Worm (Caenorhabditis elegans) whole organism, young adult: Measurements from ENCODE around the gene nhr-277.
A peak's percentile ranks its signal among the peaks of the same experiment; 100 is the strongest.

Experiments used
- B0035.1 ChIP-seq: sonication (generic microtip); optimal IDR thresholded peaks from 2 replicates; lab custom pipeline; 2016; ENCODE audit warnings: missing genetic modification characterization, mild to moderate bottlenecking, missing compliant biosample characterization, missing genotype, missing genetic modification reagents
- B0261.1 ChIP-seq: sonication (generic microtip); optimal IDR thresholded peaks from 2 replicates; lab custom pipeline; 2016; ENCODE audit warnings: mild to moderate bottlenecking, missing genetic modification characterization, moderate library complexity, missing compliant biosample characterization
- C17E4.6 ChIP-seq: fragments of 200-800 bp; sonication (Bioruptor generic); IDR thresholded peaks from 2 replicates; pipeline ENCODE4 v1.3.6; 2022; ENCODE audit warnings: missing genetic modification reagents, missing genetic modification characterization, missing compliant biosample characterization
- D2030.7 ChIP-seq: fragments of 200-800 bp; sonication (Bioruptor generic); IDR thresholded peaks from 2 replicates; pipeline ENCODE4 v1.3.6; 2022; ENCODE audit warnings: missing genetic modification reagents, missing genetic modification characterization, missing compliant biosample characterization
- F49E8.2 ChIP-seq: sonication (generic microtip); optimal IDR thresholded peaks from 3 replicates; lab custom pipeline; 2017; ENCODE audit warnings: missing genetic modification characterization, mild to moderate bottlenecking, missing compliant biosample characterization, antibody characterized with exemption, moderate library complexity; ENCODE audit not compliant: insufficient read depth
- K11D2.4 ChIP-seq: fragments of 200-800 bp; sonication (Bioruptor generic); IDR thresholded peaks from 2 replicates; pipeline ENCODE4 v1.3.6; 2022; ENCODE audit warnings: missing genetic modification reagents, missing genetic modification characterization, missing compliant biosample characterization
- Y53G8AR.9 ChIP-seq: fragments of 200-800 bp; sonication (Bioruptor generic); conservative IDR thresholded peaks from 2 replicates; pipeline ENCODE4 v1.3.6; 2022; ENCODE audit warnings: missing genetic modification reagents, missing genetic modification characterization, missing compliant biosample characterization
- Y67H2A.10 ChIP-seq: fragments of 200-800 bp; sonication (Bioruptor generic); conservative IDR thresholded peaks from 2 replicates; pipeline ENCODE4 v1.3.6; 2022; ENCODE audit warnings: missing genetic modification reagents, missing genetic modification characterization, missing compliant biosample characterization
- ZK185.1 ChIP-seq: sonication (generic microtip); optimal IDR thresholded peaks from 2 replicates; lab custom pipeline; 2016; ENCODE audit warnings: mild to moderate bottlenecking, missing genetic modification characterization, missing compliant biosample characterization; ENCODE audit not compliant: poor library complexity, severe bottlenecking
- ama-1 ChIP-seq, 3 experiments: fragments of 150-350 bp in 1 of 3; sonication (generic microtip) in 2 of 3; optimal IDR thresholded peaks; 2 replicates each; lab custom pipeline; 2014 to 2018; ENCODE audit warnings: missing biosample characterization in 2 of 3, missing genetic modification characterization in 2 of 3, missing genetic modification reagents in 2 of 3
- attf-5 ChIP-seq: fragments of 200-800 bp; sonication (Bioruptor generic); optimal IDR thresholded peaks from 2 replicates; lab custom pipeline; 2018; ENCODE audit warnings: mild to moderate bottlenecking, missing genetic modification characterization, missing compliant biosample characterization
- bed-1 ChIP-seq: fragments of 200-800 bp; sonication (Bioruptor generic); IDR thresholded peaks from 2 replicates; pipeline ENCODE4 v1.3.6; 2022; ENCODE audit warnings: missing genetic modification reagents, missing genetic modification characterization, missing compliant biosample characterization
- ccch-3 ChIP-seq: fragments of 200-800 bp; sonication (Bioruptor generic); optimal IDR thresholded peaks from 2 replicates; lab custom pipeline; 2018; ENCODE audit warnings: mild to moderate bottlenecking, missing genetic modification characterization, missing compliant biosample characterization
- cebp-1 ChIP-seq, 2 experiments: fragments of 200-800 bp in 1 of 2; sonication (Bioruptor generic) in 1 of 2; sonication (generic microtip) in 1 of 2; IDR thresholded peaks in 1 of 2; optimal IDR thresholded peaks in 1 of 2; 2 replicates each; pipeline versions ENCODE4 v1.3.6 to Lab custom; 2017 to 2022; ENCODE audit warnings: missing compliant biosample characterization in 2 of 2, missing genetic modification characterization in 2 of 2, mild to moderate bottlenecking in 1 of 2, missing genetic modification reagents in 1 of 2, moderate library complexity in 1 of 2
- cebp-2 ChIP-seq: fragments of 200-800 bp; sonication (Bioruptor generic); IDR thresholded peaks from 2 replicates; pipeline ENCODE4 v1.3.6; 2022; ENCODE audit warnings: missing genetic modification characterization, missing compliant biosample characterization
- ceh-100 ChIP-seq: fragments of 200-800 bp; sonication (Bioruptor generic); IDR thresholded peaks from 2 replicates; pipeline ENCODE4 v1.3.6; 2022; ENCODE audit warnings: missing genetic modification reagents, missing genetic modification characterization, missing compliant biosample characterization
- ceh-40 ChIP-seq: fragments of 200-800 bp; sonication (Bioruptor generic); IDR thresholded peaks from 2 replicates; pipeline ENCODE4 v1.3.6; 2022; ENCODE audit warnings: missing genetic modification characterization, missing compliant biosample characterization
- ceh-91 ChIP-seq: fragments of 200-800 bp; sonication (Bioruptor generic); IDR thresholded peaks from 2 replicates; pipeline ENCODE4 v1.3.6; 2022; ENCODE audit warnings: missing genetic modification reagents, missing genetic modification characterization, missing compliant biosample characterization
- chd-7 ChIP-seq: sonication (generic microtip); optimal IDR thresholded peaks from 2 replicates; lab custom pipeline; 2016; ENCODE audit warnings: mild to moderate bottlenecking, missing genetic modification characterization, moderate library complexity, missing compliant biosample characterization
- dpff-1 ChIP-seq: sonication (generic microtip); optimal IDR thresholded peaks from 2 replicates; lab custom pipeline; 2017; ENCODE audit warnings: mild to moderate bottlenecking, missing genetic modification characterization, missing compliant biosample characterization
- efl-1 ChIP-seq: fragments of 150-350 bp; optimal IDR thresholded peaks from 2 replicates; lab custom pipeline; 2014; ENCODE audit warnings: missing biosample characterization, missing genetic modification reagents, missing genetic modification characterization
- egl-18 ChIP-seq: fragments of 200-800 bp; sonication (Bioruptor generic); IDR thresholded peaks from 2 replicates; pipeline ENCODE4 v1.3.6; 2022; ENCODE audit warnings: missing genetic modification reagents, missing genetic modification characterization, missing compliant biosample characterization
- him-1 ChIP-seq: sonication (generic microtip); optimal IDR thresholded peaks from 2 replicates; lab custom pipeline; 2016; ENCODE audit warnings: missing genotype, missing genetic modification reagents, missing genetic modification characterization, missing compliant biosample characterization
- hlh-12 ChIP-seq: sonication (generic microtip); optimal IDR thresholded peaks from 2 replicates; lab custom pipeline; 2016; ENCODE audit warnings: missing genetic modification characterization, missing compliant biosample characterization
- hsf-1 ChIP-seq: fragments of 200-800 bp; sonication (Bioruptor generic); IDR thresholded peaks from 2 replicates; pipeline ENCODE4 v1.3.6; 2022; ENCODE audit warnings: missing genetic modification reagents, missing genetic modification characterization, missing compliant biosample characterization
- let-526 ChIP-seq: fragments of 200-800 bp; sonication (Bioruptor generic); IDR thresholded peaks from 2 replicates; pipeline ENCODE4 v1.3.6; 2022; ENCODE audit warnings: missing genetic modification reagents, missing genetic modification characterization, missing compliant biosample characterization
- lin-54 ChIP-seq: fragments of 200-800 bp; sonication (Bioruptor generic); optimal IDR thresholded peaks from 2 replicates; lab custom pipeline; 2018; ENCODE audit warnings: mild to moderate bottlenecking, missing genetic modification characterization, missing compliant biosample characterization
- lir-1 ChIP-seq: fragments of 200-800 bp; sonication (Bioruptor generic); conservative IDR thresholded peaks from 2 replicates; pipeline ENCODE4 v1.3.6; 2022; ENCODE audit warnings: missing genetic modification reagents, missing genetic modification characterization, missing compliant biosample characterization
- mes-4 ChIP-seq: sonication (generic microtip); optimal IDR thresholded peaks from 2 replicates; lab custom pipeline; 2016; ENCODE audit warnings: missing genotype, missing genetic modification characterization, missing compliant biosample characterization
- mxl-1 ChIP-seq: sonication (generic microtip); optimal IDR thresholded peaks from 2 replicates; lab custom pipeline; 2016; ENCODE audit warnings: missing genetic modification characterization, missing compliant biosample characterization
- nhr-120 ChIP-seq: fragments of 200-800 bp; sonication (Bioruptor generic); IDR thresholded peaks from 2 replicates; pipeline ENCODE4 v1.3.6; 2022; ENCODE audit warnings: missing genetic modification characterization, missing compliant biosample characterization
- nhr-179 ChIP-seq: sonication (generic microtip); optimal IDR thresholded peaks from 2 replicates; lab custom pipeline; 2016; ENCODE audit warnings: mild to moderate bottlenecking, missing genetic modification characterization, missing compliant biosample characterization
- nhr-90 ChIP-seq: sonication (generic microtip); optimal IDR thresholded peaks from 2 replicates; lab custom pipeline; 2016; ENCODE audit warnings: missing genotype, mild to moderate bottlenecking, missing genetic modification characterization, missing compliant biosample characterization
- pbrm-1 ChIP-seq: fragments of 200-800 bp; sonication (Bioruptor generic); IDR thresholded peaks from 2 replicates; pipeline ENCODE4 v1.3.6; 2022; ENCODE audit warnings: missing genetic modification reagents, missing genetic modification characterization, missing compliant biosample characterization
- rec-8 ChIP-seq, 2 experiments: sonication (generic microtip); optimal IDR thresholded peaks; 2 replicates each; lab custom pipeline; 2016; ENCODE audit warnings: mild to moderate bottlenecking in 2 of 2, missing genetic modification characterization in 2 of 2, missing genetic modification reagents in 2 of 2, missing genotype in 2 of 2, missing biosample characterization in 1 of 2, missing compliant biosample characterization in 1 of 2, moderate library complexity in 1 of 2
- snpc-1.3 ChIP-seq: sonication (generic microtip); optimal IDR thresholded peaks from 2 replicates; lab custom pipeline; 2017; ENCODE audit warnings: missing genetic modification characterization, mild to moderate bottlenecking, missing compliant biosample characterization, antibody characterized with exemption, moderate library complexity, missing genotype, missing genetic modification reagents; ENCODE audit not compliant: insufficient read depth
- snpc-4 ChIP-seq, 5 experiments: fragments of 150-350 bp in 1 of 5; sonication (generic microtip) in 4 of 5; optimal IDR thresholded peaks; 2 replicates each; lab custom pipeline; 2014 to 2018; ENCODE audit warnings: missing genetic modification characterization in 5 of 5, missing biosample characterization in 3 of 5, antibody characterized with exemption in 2 of 5, mild to moderate bottlenecking in 2 of 5, missing compliant biosample characterization in 2 of 5, missing genotype in 2 of 5, moderate library complexity in 2 of 5, missing genetic modification reagents in 1 of 5
- somi-1 ChIP-seq: fragments of 200-800 bp; sonication (Bioruptor generic); optimal IDR thresholded peaks from 2 replicates; lab custom pipeline; 2018; ENCODE audit warnings: mild to moderate bottlenecking, missing genetic modification characterization, missing compliant biosample characterization
- sptf-2 ChIP-seq: fragments of 200-800 bp; sonication (Bioruptor generic); optimal IDR thresholded peaks from 2 replicates; lab custom pipeline; 2018; ENCODE audit warnings: mild to moderate bottlenecking, missing genetic modification characterization, missing compliant biosample characterization
- zfh-2 ChIP-seq: fragments of 200-800 bp; sonication (Bioruptor generic); conservative IDR thresholded peaks from 2 replicates; pipeline ENCODE4 v1.3.6; 2022; ENCODE audit warnings: missing genetic modification reagents, missing genetic modification characterization, missing compliant biosample characterization
- zim-3 ChIP-seq: sonication (generic microtip); optimal IDR thresholded peaks from 2 replicates; lab custom pipeline; 2017; ENCODE audit warnings: mild to moderate bottlenecking, missing genetic modification characterization, moderate library complexity, missing compliant biosample characterization
- ztf-18 ChIP-seq: sonication (generic microtip); optimal IDR thresholded peaks from 2 replicates; lab custom pipeline; 2016; ENCODE audit warnings: missing genotype, mild to moderate bottlenecking, missing genetic modification characterization, missing compliant biosample characterization
- ztf-26 ChIP-seq: sonication (generic microtip); optimal IDR thresholded peaks from 2 replicates; lab custom pipeline; 2017; ENCODE audit warnings: missing genetic modification characterization, missing compliant biosample characterization
- ztf-3 ChIP-seq: fragments of 200-800 bp; sonication (Bioruptor generic); optimal IDR thresholded peaks from 2 replicates; lab custom pipeline; 2018; ENCODE audit warnings: mild to moderate bottlenecking, missing genetic modification characterization, missing compliant biosample characterization

The nhr-277 gene

DNA sequence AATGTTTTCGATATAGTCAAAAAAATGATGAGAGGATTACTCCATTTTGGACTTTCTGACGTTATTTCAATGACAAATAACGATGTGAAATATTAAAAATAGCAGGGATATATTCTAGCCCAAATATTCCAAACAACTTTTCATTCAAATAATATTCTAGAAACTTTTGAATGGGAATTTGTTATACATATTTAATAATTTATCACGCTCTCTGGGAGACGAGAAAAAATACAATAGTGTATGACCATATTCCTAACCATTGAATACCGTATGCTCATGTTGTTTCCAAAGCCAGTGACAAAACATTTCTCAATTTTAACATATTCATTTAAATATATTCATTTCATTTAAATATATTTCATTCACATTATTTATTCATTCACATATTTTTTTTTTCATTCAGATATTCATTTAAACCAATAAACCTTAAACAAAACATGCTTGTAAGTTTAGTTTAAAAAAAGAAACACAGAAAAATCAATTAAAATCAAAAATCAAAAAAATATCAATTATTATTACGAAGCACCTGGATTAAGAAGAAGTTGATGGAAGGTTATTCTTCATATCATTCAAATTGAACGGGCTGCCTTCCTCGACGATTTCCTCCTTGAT is 33.1 kb upstream of the nhr-277 start (continued):
- no peak for TF ChIP-seq ztf-18 (tag; lab: Kevin White, UChicago)
- TF ChIP-seq ceh-40 (GFP tag; lab: Robert Waterston, UW): 0 out of 2 replicates have a peak, but pooled peaks have one; percentile 56
- no peak for TF ChIP-seq nhr-179 (tag; lab: Kevin White, UChicago)
- no peak for TF ChIP-seq hlh-12 (tag; lab: Kevin White, UChicago)
- TF ChIP-seq mes-4 (tag; lab: Kevin White, UChicago): no peak
- TF ChIP-seq cebp-2: no peak
- no peak for TF ChIP-seq snpc-1.3 (tag; lab: Kevin White, UChicago)
- 0 out of 2 replicates have a peak, but pooled peaks have one; percentile 49 for TF ChIP-seq let-526 (GFP tag; lab: Robert Waterston, UW)
- TF ChIP-seq lin-54 (GFP tag; lab: Kevin White, UChicago): peak; percentile 31
- TF ChIP-seq ccch-3 (GFP tag; lab: Kevin White, UChicago): no peak
- no peak for TF ChIP-seq F49E8.2 (tag; lab: Kevin White, UChicago)
- 0 out of 2 replicates have a peak, but pooled peaks have one; percentile 54 for TF ChIP-seq hsf-1 (GFP tag; lab: Robert Waterston, UW)
- no peak for TF ChIP-seq snpc-4 (GFP tag; optimal IDR thresholded peaks at IDR 0.05; lab: Kevin White, UChicago)
- TF ChIP-seq snpc-4 (tag; optimal IDR thresholded peaks at IDR 0.05; lab: Kevin White, UChicago): no peak
- TF ChIP-seq zim-3 (tag; lab: Kevin White, UChicago): no peak
- no peak for TF ChIP-seq zfh-2 (GFP tag; lab: Robert Waterston, UW)
- TF ChIP-seq B0035.1 (tag; lab: Kevin White, UChicago): no peak
- 0 out of 2 replicates have a peak, but pooled peaks have one; percentile 49 for TF ChIP-seq pbrm-1 (GFP tag; lab: Robert Waterston, UW)
- no peak for TF ChIP-seq ceh-100 (GFP tag; lab: Robert Waterston, UW)
- TF ChIP-seq B0261.1: no peak
- no peak for TF ChIP-seq rec-8 (tag; optimal IDR thresholded peaks at IDR 0.05; lab: Kevin White, UChicago)
- TF ChIP-seq ztf-3 (GFP tag; lab: Kevin White, UChicago): peak; percentile 26
- no peak for TF ChIP-seq somi-1 (GFP tag; lab: Kevin White, UChicago)
- TF ChIP-seq nhr-90: no peak
- no peak for TF ChIP-seq egl-18 (GFP tag; lab: Robert Waterston, UW)
- TF ChIP-seq him-1 (tag; lab: Kevin White, UChicago): no peak
- no peak for TF ChIP-seq C17E4.6 (GFP tag; lab: Robert Waterston, UW)
- no peak for TF ChIP-seq Y67H2A.10
- TF ChIP-seq sptf-2 (GFP tag; lab: Kevin White, UChicago): no peak
- peak; percentile 68; the same call in 1 of the 2 replicates for TF ChIP-seq cebp-1 (GFP tag; IDR thresholded peaks at IDR 0.05; lab: Robert Waterston, UW)
- TF ChIP-seq cebp-1 (tag; optimal IDR thresholded peaks at IDR 0.05; lab: Kevin White, UChicago): peak; percentile 76
- TF ChIP-seq ceh-91 (GFP tag; lab: Robert Waterston, UW): no peak
- no peak for TF ChIP-seq mxl-1
- TF ChIP-seq bed-1 (GFP tag; lab: Robert Waterston, UW): no peak

DNA sequence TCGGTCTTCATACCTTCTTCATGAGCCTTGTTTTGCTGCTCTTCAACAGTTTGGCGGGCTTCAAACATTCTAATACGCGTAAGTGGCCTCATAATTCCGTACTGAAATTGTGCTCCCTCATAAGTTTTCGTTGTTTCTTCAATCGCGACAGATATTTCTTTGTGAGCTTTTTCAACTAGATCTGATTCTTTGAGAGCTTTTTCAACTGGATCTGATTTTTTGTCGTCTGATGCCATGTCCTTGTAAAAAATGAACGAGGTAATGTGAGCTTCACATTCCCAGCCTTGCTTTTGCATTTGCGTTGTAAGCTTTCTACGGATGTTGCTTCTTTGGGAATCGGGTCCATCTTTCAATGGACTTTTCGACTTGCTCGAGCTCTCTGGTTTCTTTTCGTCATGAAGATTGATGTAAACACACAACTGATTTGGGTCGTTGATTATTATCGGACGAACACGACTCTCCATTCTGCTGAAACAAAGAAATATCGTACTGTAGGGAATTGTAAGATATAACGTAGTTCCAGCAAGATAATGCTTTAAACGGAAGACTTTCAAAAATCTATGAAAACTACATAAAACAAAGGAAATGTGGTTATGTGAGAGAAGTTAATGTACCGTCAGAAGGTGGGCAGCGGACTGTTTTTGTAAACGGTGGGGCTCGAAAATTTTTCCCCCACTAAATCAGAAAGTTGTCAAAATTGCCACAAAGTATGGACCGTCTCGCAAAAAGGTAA is 32.4 kb upstream of the nhr-277 start, which contains the start of gene Y94H6A.10:
TSS of gene Y94H6A.10 (minus strand) at position 464 of the 733 bp plus-strand sequence.
- TF ChIP-seq ama-1 (optimal IDR thresholded peaks at IDR 0.05; lab: Kevin White, UChicago): peak; percentile 67
- no peak for TF ChIP-seq ama-1 (GFP tag; optimal IDR thresholded peaks at IDR 0.05; lab: Kevin White, UChicago)
- no peak for TF ChIP-seq cebp-2
- TF ChIP-seq ccch-3 (GFP tag; lab: Kevin White, UChicago): no peak
- no peak for TF ChIP-seq Y53G8AR.9 (GFP tag; lab: Robert Waterston, UW)
- no peak for TF ChIP-seq attf-5 (GFP tag; lab: Kevin White, UChicago)
- TF ChIP-seq chd-7 (tag; lab: Kevin White, UChicago): peak; percentile 12
- TF ChIP-seq nhr-120: no peak
- TF ChIP-seq K11D2.4 (GFP tag; lab: Robert Waterston, UW): no peak
- no peak for TF ChIP-seq lir-1 (GFP tag; lab: Robert Waterston, UW)
- no peak for TF ChIP-seq efl-1 (GFP tag; lab: Kevin White, UChicago)
- peak; percentile 19 for TF ChIP-seq ztf-26 (tag; lab: Kevin White, UChicago)
- no peak for TF ChIP-seq F49E8.2 (tag; lab: Kevin White, UChicago)
- TF ChIP-seq ZK185.1 (tag; lab: Kevin White, UChicago): peak; percentile 34
- peak; percentile 24 for TF ChIP-seq zim-3 (tag; lab: Kevin White, UChicago)
- 0 out of 2 replicates have a peak, but pooled peaks have one; percentile 14 for TF ChIP-seq D2030.7 (GFP tag; lab: Robert Waterston, UW)
- TF ChIP-seq dpff-1 (tag; lab: Kevin White, UChicago): no peak
